Worm (Caenorhabditis elegans): Measurements from ENCODE around the gene srx-13.
A peak's percentile ranks its signal among the peaks of the same experiment; 100 is the strongest.

Gene srx-13

ce11 chrIV:1075484-1075883 lies 43.0 kb downstream of the srx-13 start:
- TF ChIP-seq ceh-39 (tag; optimal IDR thresholded peaks at IDR 0.05) (no peak), cnd-1 (tag; optimal IDR thresholded peaks at IDR 0.05) (no peak)

ce11 chrIV:1074069-1074468 lies 44.4 kb downstream of the srx-13 start:
- no peak for TF ChIP-seq mab-5 (tag; optimal IDR thresholded peaks at IDR 0.05)
- no peak for TF ChIP-seq ceh-39 (tag; optimal IDR thresholded peaks at IDR 0.05)
- peak; percentile 57 for TF ChIP-seq blmp-1 (tag; optimal IDR thresholded peaks at IDR 0.05)
- no peak for TF ChIP-seq lin-32 (GFP tag; optimal IDR thresholded peaks at IDR 0.05)
- TF ChIP-seq nhr-237 (tag; optimal IDR thresholded peaks at IDR 0.05) = no peak

- no peak for TF ChIP-seq hlh-1 (tag; optimal IDR thresholded peaks at IDR 0.05)
- TF ChIP-seq nhr-237 (tag; optimal IDR thresholded peaks at IDR 0.05) = no peak
Measured at ce11 chrIV:1070383-1070782, 48.1 kb downstream of the srx-13 start.

ce11 chrIV:1068730-1069244 lies 49.7 kb downstream of the srx-13 start:
- TF ChIP-seq lin-13 (tag; optimal IDR thresholded peaks at IDR 0.05) = no peak
- TF ChIP-seq nhr-237 (tag; optimal IDR thresholded peaks at IDR 0.05) = no peak
- no peak for TF ChIP-seq nhr-2 (tag; optimal IDR thresholded peaks at IDR 0.05)

DNA sequence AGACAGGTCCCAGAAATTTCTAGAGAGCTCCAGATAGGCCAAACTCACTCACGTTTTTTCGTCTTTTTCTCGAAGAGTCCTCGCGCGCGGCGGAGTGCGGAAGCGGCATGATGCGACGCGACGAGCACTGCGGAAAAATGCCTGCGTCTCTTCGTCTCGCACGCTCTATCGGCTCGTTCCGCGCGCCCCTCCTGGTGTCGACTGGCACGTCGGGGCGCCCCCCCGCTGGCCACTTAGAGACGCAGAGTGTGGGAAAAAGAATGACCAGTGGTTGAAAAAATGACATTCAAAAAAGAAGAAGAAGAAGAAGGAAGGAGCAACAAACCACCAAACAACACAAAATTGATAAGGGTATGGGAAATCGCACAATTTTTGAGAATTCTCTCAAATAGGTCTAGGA lies 51.0 kb downstream of the srx-13 start, which contains the start of gene znf-782:
Gene znf-782 (minus strand): TSS at position 96 of the 400 bp plus-strand sequence.
- TF ChIP-seq M03D4.4 (tag; optimal IDR thresholded peaks at IDR 0.05) (peak; percentile 31), ces-1 (GFP tag; optimal IDR thresholded peaks at IDR 0.05) (no peak), pha-4 (tag; optimal IDR thresholded peaks at IDR 0.05) (peak; percentile 16), sptf-1 (tag; optimal IDR thresholded peaks at IDR 0.05) (peak; percentile 51)

DNA sequence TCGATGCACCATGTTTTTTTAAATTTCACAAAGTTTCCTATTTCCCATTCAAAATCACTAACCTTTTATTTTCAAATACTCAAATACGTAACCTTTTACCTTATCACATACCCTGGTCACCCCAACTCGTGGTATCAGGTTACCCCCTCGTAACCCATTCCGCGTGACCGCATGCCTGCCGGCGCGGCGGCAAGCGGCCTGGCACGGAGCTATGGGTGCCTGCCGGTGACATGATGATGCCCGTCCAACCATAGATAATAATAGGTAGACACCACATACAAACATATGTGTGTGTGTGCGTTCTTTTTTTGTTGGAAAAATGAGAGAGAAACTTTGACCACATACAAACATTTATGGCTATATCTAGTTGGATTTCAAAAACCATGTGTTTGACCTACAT lies 52.9 kb downstream of the srx-13 start:
- no peak for TF ChIP-seq flh-1 (GFP tag; optimal IDR thresholded peaks at IDR 0.05)
- TF ChIP-seq cnd-1 (tag; optimal IDR thresholded peaks at IDR 0.05) = no peak
- TF ChIP-seq ham-2 (GFP tag; optimal IDR thresholded peaks at IDR 0.05) = no peak
- no peak for TF ChIP-seq zip-8 (tag; optimal IDR thresholded peaks at IDR 0.05)
- TF ChIP-seq snpc-4 (tag; optimal IDR thresholded peaks at IDR 0.05) = no peak
- no peak for TF ChIP-seq lsy-2 (tag; optimal IDR thresholded peaks at IDR 0.05)
- no peak for TF ChIP-seq hlh-1 (tag; optimal IDR thresholded peaks at IDR 0.05)
- TF ChIP-seq unc-39 (tag; optimal IDR thresholded peaks at IDR 0.05) = no peak
- TF ChIP-seq nhr-237 (tag; optimal IDR thresholded peaks at IDR 0.05) = no peak
- no peak for TF ChIP-seq nhr-28 (tag; optimal IDR thresholded peaks at IDR 0.05)
- no peak for TF ChIP-seq elt-3 (tag; optimal IDR thresholded peaks at IDR 0.05)
- no peak for TF ChIP-seq pha-4 (tag; optimal IDR thresholded peaks at IDR 0.05)
- no peak for TF ChIP-seq mep-1 (tag; optimal IDR thresholded peaks at IDR 0.05)
- TF ChIP-seq mls-2 (tag; optimal IDR thresholded peaks at IDR 0.05) = no peak
